Worm (Caenorhabditis elegans): ENCODE measurements around the gene hum-4.

DNA sequence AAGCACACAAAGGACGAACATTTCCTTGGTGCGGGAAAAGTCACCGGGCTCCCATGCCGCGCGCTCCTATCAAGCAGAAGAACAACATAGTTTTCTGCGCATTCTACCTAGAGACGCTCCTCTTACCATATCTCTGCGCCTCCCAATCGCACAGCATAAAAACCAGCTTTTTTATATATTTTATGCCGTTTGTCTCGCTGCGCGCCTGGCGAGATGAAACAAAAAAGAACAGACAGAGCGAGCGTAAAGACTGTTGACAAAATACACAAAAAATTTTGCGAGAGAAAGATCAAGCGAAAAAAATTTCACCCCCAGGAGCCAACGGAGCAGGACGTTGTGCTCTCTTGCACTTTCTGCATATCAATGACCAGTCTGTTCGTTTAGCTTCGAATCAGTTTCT is 44.4 kb upstream of the hum-4 start:
- TF ChIP-seq nfya-1 (tag; optimal IDR thresholded peaks at IDR 0.05) (no peak), hlh-13 (GFP tag; optimal IDR thresholded peaks at IDR 0.05) (no peak), K02D7.2 (tag; optimal IDR thresholded peaks at IDR 0.05) (no peak), F13H6.1 (tag; optimal IDR thresholded peaks at IDR 0.05) (no peak), hlh-15 (tag; optimal IDR thresholded peaks at IDR 0.05) (no peak), T23F11.4 (GFP tag; optimal IDR thresholded peaks at IDR 0.05) (no peak), che-1 (tag; optimal IDR thresholded peaks at IDR 0.05) (no peak), pqm-1 (tag; optimal IDR thresholded peaks at IDR 0.05) (no peak), ceh-30 (tag; optimal IDR thresholded peaks at IDR 0.05) (no peak), ceh-48 (tag; optimal IDR thresholded peaks at IDR 0.05) (no peak)

All from whole organism, late embryonic.